Worm (Caenorhabditis elegans): ENCODE results near the gene F56F11.1.
A peak's percentile ranks its signal among the peaks of the same experiment; 100 is the strongest.
"Not testable (repeated sequence)": the region's sequence is repeated elsewhere in the genome, so short reads cannot be mapped to it uniquely, and the experiment has no call there.

The F56F11.1 gene

DNA sequence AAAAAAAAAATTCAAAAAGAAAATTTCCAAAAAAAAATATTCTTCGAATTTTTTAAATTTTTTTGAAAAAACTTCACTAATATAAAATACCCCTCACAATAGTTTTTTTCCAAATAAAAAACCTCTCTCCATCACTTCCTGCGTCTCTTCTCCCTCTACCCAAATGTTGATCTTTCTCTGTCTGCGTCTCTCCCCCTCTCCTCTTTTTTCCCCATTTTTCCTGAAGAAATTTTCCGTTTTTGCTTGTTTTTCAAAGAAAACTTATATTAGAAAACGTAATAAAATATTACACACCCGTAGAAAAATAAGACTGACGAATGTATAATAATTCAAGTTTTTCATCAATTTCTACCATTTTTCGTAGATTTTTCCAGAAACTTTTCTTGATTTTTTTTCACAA lies 10.4 kb upstream of the F56F11.1 start:
- TF ChIP-seq F23B12.7 (tag; optimal IDR thresholded peaks at IDR 0.05; ENCODE audit: insufficient read depth): no peak
- no peak for TF ChIP-seq hmg-20 (GFP tag; IDR thresholded peaks at IDR 0.05)
- TF ChIP-seq cebp-1 (GFP tag; IDR thresholded peaks at IDR 0.05): no peak
- peak; percentile 2 for TF ChIP-seq cebp-1 (tag; optimal IDR thresholded peaks at IDR 0.05)
- TF ChIP-seq hmg-1.2 (GFP tag; IDR thresholded peaks at IDR 0.05): peak; percentile 64; the same call in 1 of the 2 replicates
- TF ChIP-seq B0336.3 (GFP tag; IDR thresholded peaks at IDR 0.05): no peak
- no peak for TF ChIP-seq F55B11.4 (tag; optimal IDR thresholded peaks at IDR 0.05; ENCODE audit: borderline replicate concordance, insufficient read depth)
- no peak for TF ChIP-seq lin-26 (GFP tag; IDR thresholded peaks at IDR 0.05)
- no peak for TF ChIP-seq F39B2.1 (GFP tag; IDR thresholded peaks at IDR 0.05)
- no peak for TF ChIP-seq pha-4 (tag; optimal IDR thresholded peaks at IDR 0.05)
- TF ChIP-seq ceh-79 (tag; optimal IDR thresholded peaks at IDR 0.05): no peak
- TF ChIP-seq unc-62 (GFP tag; optimal IDR thresholded peaks at IDR 0.05): no peak
- no peak for TF ChIP-seq ekl-4 (GFP tag; IDR thresholded peaks at IDR 0.05)
- no peak for TF ChIP-seq bed-1 (GFP tag; IDR thresholded peaks at IDR 0.05)
- no peak for TF ChIP-seq attf-5 (GFP tag; optimal IDR thresholded peaks at IDR 0.05)
- TF ChIP-seq let-607 (tag; optimal IDR thresholded peaks at IDR 0.05): no peak
- no peak for TF ChIP-seq akir-1 (GFP tag; optimal IDR thresholded peaks at IDR 0.05)
- TF ChIP-seq F33H1.4 (GFP tag; IDR thresholded peaks at IDR 0.05): no peak

DNA sequence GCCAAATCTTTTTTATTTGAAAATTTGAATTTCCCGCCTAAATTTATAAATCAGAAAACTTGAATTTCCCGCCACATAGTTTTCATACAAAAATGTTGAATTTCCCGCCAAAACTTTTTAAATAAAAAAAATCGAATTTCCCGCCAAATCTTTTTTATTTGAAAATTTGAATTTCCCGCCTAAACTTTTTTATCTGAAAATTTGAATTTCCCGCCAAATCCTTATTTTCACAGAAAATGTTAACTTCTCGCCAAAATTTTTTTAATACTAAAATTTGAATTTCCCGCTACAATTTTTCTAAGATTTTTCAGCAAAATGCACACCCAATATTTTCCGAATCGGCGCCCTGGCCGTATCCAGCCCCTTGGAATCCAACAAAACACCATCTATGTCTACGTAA lies 9.6 kb upstream of the F56F11.1 start, which contains the start of gene F56F11.2:
Gene F56F11.2 (plus strand): TSS at position 301 of the 400 bp plus-strand sequence.
- TF ChIP-seq tlf-1 (GFP tag; optimal IDR thresholded peaks at IDR 0.05); ceh-100 (GFP tag; IDR thresholded peaks at IDR 0.05); snpc-1.3 (tag; optimal IDR thresholded peaks at IDR 0.05; ENCODE audit: insufficient read depth): not testable (repeated sequence)

DNA sequence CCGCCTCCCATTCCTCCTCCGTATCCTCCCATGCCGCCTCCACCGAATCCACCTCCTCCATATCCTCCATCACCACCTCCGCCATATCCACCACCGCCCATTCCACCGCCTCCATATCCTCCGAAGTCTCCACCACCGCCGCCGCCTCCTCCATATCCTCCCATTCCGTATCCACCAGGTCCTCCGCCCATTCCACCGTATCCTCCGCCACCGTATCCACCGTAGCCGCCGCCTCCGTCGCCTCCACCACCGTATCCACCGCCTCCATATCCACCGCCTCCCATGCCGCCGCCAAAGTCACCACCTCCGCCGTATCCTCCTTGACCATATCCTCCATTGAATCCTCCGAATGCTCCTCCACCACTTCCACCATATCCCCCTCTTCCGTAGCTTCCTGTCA lies 8.2 kb downstream of the F56F11.1 start:
- TF ChIP-seq D2030.7 (GFP tag; IDR thresholded peaks at IDR 0.05) (no peak), efl-1 (GFP tag; optimal IDR thresholded peaks at IDR 0.05) (no peak), dox-1 (GFP tag; IDR thresholded peaks at IDR 0.05) (0 out of 2 replicates have a peak, but pooled peaks have one; percentile 16), egrh-3 (GFP tag; IDR thresholded peaks at IDR 0.05) (peak; percentile 89), zfh-2 (GFP tag; conservative IDR thresholded peaks at IDR 0.05) (peak; percentile 91)

DNA sequence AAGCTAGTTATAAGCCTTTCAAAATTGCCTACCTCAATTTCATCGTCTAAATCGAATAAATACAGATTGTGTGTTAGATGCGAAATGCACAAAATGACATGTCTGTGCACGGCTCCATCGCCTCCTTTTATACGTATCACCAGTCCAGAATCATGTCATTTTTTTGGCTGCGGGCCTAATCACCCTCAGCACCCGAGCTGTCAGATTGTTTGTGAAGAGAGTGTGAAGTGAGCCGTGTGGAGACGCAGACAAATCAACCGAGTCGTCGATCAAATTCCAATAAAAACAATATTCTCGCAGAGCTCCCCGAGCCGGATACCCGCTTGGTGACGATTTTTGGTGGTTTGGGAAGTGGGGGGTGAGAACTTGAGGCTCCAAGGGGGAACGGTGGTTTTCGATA lies 9.6 kb downstream of the F56F11.1 start, which contains the start of gene idpa-1:
Gene idpa-1 (minus strand): TSS at position 101 of the 400 bp plus-strand sequence.
- TF ChIP-seq repo-1 (tag; optimal IDR thresholded peaks at IDR 0.05): no peak
- TF ChIP-seq nhr-90 (tag; optimal IDR thresholded peaks at IDR 0.05): no peak
- no peak for TF ChIP-seq die-1 (tag; optimal IDR thresholded peaks at IDR 0.05)
- no peak for TF ChIP-seq hsf-1 (GFP tag; IDR thresholded peaks at IDR 0.05)
- TF ChIP-seq bed-2 (GFP tag; IDR thresholded peaks at IDR 0.05): no peak
- no peak for TF ChIP-seq lin-35 (GFP tag; optimal IDR thresholded peaks at IDR 0.05)
- no peak for TF ChIP-seq snpc-3.4 (tag; optimal IDR thresholded peaks at IDR 0.05)
- no peak for TF ChIP-seq lin-26 (GFP tag; IDR thresholded peaks at IDR 0.05)
- TF ChIP-seq ceh-40 (GFP tag; IDR thresholded peaks at IDR 0.05): no peak
- no peak for TF ChIP-seq B0035.1 (tag; optimal IDR thresholded peaks at IDR 0.05)
- TF ChIP-seq nfyb-1 (GFP tag; IDR thresholded peaks at IDR 0.05): no peak
- TF ChIP-seq ccch-3 (GFP tag; optimal IDR thresholded peaks at IDR 0.05): no peak
- no peak for TF ChIP-seq F33H1.4 (GFP tag; IDR thresholded peaks at IDR 0.05)
- no peak for TF ChIP-seq efl-1 (GFP tag; optimal IDR thresholded peaks at IDR 0.05)
- no peak for TF ChIP-seq egrh-3 (GFP tag; IDR thresholded peaks at IDR 0.05)
- no peak for TF ChIP-seq C17E4.6 (GFP tag; IDR thresholded peaks at IDR 0.05)
- no peak for TF ChIP-seq nfya-2 (GFP tag; IDR thresholded peaks at IDR 0.05)
- TF ChIP-seq mes-4 (tag; optimal IDR thresholded peaks at IDR 0.05): no peak
- TF ChIP-seq Y53G8AR.9 (GFP tag; conservative IDR thresholded peaks at IDR 0.05): no peak
- TF ChIP-seq ekl-4 (GFP tag; IDR thresholded peaks at IDR 0.05): no peak
